Worm (Caenorhabditis elegans) whole organism, young adult: ENCODE measurements around the gene his-70.

Experiments used
- B0019.2 ChIP-seq: fragments of 200-800 bp; sonication (Bioruptor generic); conservative IDR thresholded peaks from 2 replicates; pipeline ENCODE4 v1.3.6; 2022; ENCODE audit warnings: missing genetic modification reagents, missing genetic modification characterization, missing compliant biosample characterization
- C17E4.6 ChIP-seq: fragments of 200-800 bp; sonication (Bioruptor generic); IDR thresholded peaks from 2 replicates; pipeline ENCODE4 v1.3.6; 2022; ENCODE audit warnings: missing genetic modification reagents, missing genetic modification characterization, missing compliant biosample characterization
- F10E7.11 ChIP-seq: sonication (generic microtip); optimal IDR thresholded peaks from 2 replicates; lab custom pipeline; 2017; ENCODE audit warnings: mild to moderate bottlenecking, missing genetic modification characterization, moderate library complexity, missing compliant biosample characterization
- F33H1.4 ChIP-seq: fragments of 200-800 bp; sonication (Bioruptor generic); IDR thresholded peaks from 2 replicates; pipeline ENCODE4 v1.3.6; 2022; ENCODE audit warnings: missing genetic modification reagents, missing genetic modification characterization, missing compliant biosample characterization
- F49E8.2 ChIP-seq: sonication (generic microtip); optimal IDR thresholded peaks from 3 replicates; lab custom pipeline; 2017; ENCODE audit warnings: missing genetic modification characterization, mild to moderate bottlenecking, missing compliant biosample characterization, antibody characterized with exemption, moderate library complexity; ENCODE audit not compliant: insufficient read depth
- F52B5.7 ChIP-seq: sonication (generic microtip); optimal IDR thresholded peaks from 2 replicates; lab custom pipeline; 2016; ENCODE audit warnings: mild to moderate bottlenecking, missing genetic modification characterization, missing compliant biosample characterization
- F55B11.4 ChIP-seq: sonication (generic microtip); optimal IDR thresholded peaks from 2 replicates; lab custom pipeline; 2016; ENCODE audit warnings: missing compliant biosample characterization, missing genetic modification characterization, borderline replicate concordance; ENCODE audit not compliant: insufficient read depth
- T07F8.4 ChIP-seq: sonication (generic microtip); optimal IDR thresholded peaks from 2 replicates; lab custom pipeline; 2016; ENCODE audit warnings: mild to moderate bottlenecking, missing genetic modification characterization, moderate library complexity, missing compliant biosample characterization
- Y95B8A.8 ChIP-seq: fragments of 200-800 bp; sonication (Bioruptor generic); IDR thresholded peaks from 2 replicates; pipeline ENCODE4 v1.3.6; 2022; ENCODE audit warnings: missing genetic modification reagents, missing genetic modification characterization, missing compliant biosample characterization
- bed-2 ChIP-seq: fragments of 200-800 bp; sonication (Bioruptor generic); IDR thresholded peaks from 2 replicates; pipeline ENCODE4 v1.3.6; 2022; ENCODE audit warnings: missing genetic modification reagents, missing genetic modification characterization, missing compliant biosample characterization
- ccch-3 ChIP-seq: fragments of 200-800 bp; sonication (Bioruptor generic); optimal IDR thresholded peaks from 2 replicates; lab custom pipeline; 2018; ENCODE audit warnings: mild to moderate bottlenecking, missing genetic modification characterization, missing compliant biosample characterization
- cebp-1 ChIP-seq, 2 experiments: fragments of 200-800 bp in 1 of 2; sonication (Bioruptor generic) in 1 of 2; sonication (generic microtip) in 1 of 2; IDR thresholded peaks in 1 of 2; optimal IDR thresholded peaks in 1 of 2; 2 replicates each; pipeline versions ENCODE4 v1.3.6 to Lab custom; 2017 to 2022; ENCODE audit warnings: missing compliant biosample characterization in 2 of 2, missing genetic modification characterization in 2 of 2, mild to moderate bottlenecking in 1 of 2, missing genetic modification reagents in 1 of 2, moderate library complexity in 1 of 2
- cebp-2 ChIP-seq: fragments of 200-800 bp; sonication (Bioruptor generic); IDR thresholded peaks from 2 replicates; pipeline ENCODE4 v1.3.6; 2022; ENCODE audit warnings: missing genetic modification characterization, missing compliant biosample characterization
- ceh-91 ChIP-seq: fragments of 200-800 bp; sonication (Bioruptor generic); IDR thresholded peaks from 2 replicates; pipeline ENCODE4 v1.3.6; 2022; ENCODE audit warnings: missing genetic modification reagents, missing genetic modification characterization, missing compliant biosample characterization
- efl-1 ChIP-seq: fragments of 150-350 bp; optimal IDR thresholded peaks from 2 replicates; lab custom pipeline; 2014; ENCODE audit warnings: missing biosample characterization, missing genetic modification reagents, missing genetic modification characterization
- ets-4 ChIP-seq: fragments of 200-800 bp; sonication (Bioruptor generic); optimal IDR thresholded peaks from 2 replicates; lab custom pipeline; 2018; ENCODE audit warnings: mild to moderate bottlenecking, missing genetic modification characterization, missing compliant biosample characterization
- gei-17 ChIP-seq: fragments of 200-800 bp; sonication (Bioruptor generic); optimal IDR thresholded peaks from 2 replicates; lab custom pipeline; 2018; ENCODE audit warnings: mild to moderate bottlenecking, missing genetic modification characterization, missing compliant biosample characterization
- hsf-1 ChIP-seq: fragments of 200-800 bp; sonication (Bioruptor generic); IDR thresholded peaks from 2 replicates; pipeline ENCODE4 v1.3.6; 2022; ENCODE audit warnings: missing genetic modification reagents, missing genetic modification characterization, missing compliant biosample characterization
- let-526 ChIP-seq: fragments of 200-800 bp; sonication (Bioruptor generic); IDR thresholded peaks from 2 replicates; pipeline ENCODE4 v1.3.6; 2022; ENCODE audit warnings: missing genetic modification reagents, missing genetic modification characterization, missing compliant biosample characterization
- lin-35 ChIP-seq, 3 experiments: fragments of 150-350 bp in 2 of 3; sonication (generic microtip) in 1 of 3; optimal IDR thresholded peaks; 2 replicates each; lab custom pipeline; 2014 to 2018; ENCODE audit warnings: missing biosample characterization in 3 of 3, missing genetic modification characterization in 3 of 3, missing genetic modification reagents in 3 of 3
- madf-10 ChIP-seq: sonication (generic microtip); optimal IDR thresholded peaks from 2 replicates; lab custom pipeline; 2016; ENCODE audit warnings: mild to moderate bottlenecking, missing genetic modification characterization, missing compliant biosample characterization
- madf-3 ChIP-seq: fragments of 200-800 bp; sonication (Bioruptor generic); IDR thresholded peaks from 2 replicates; pipeline ENCODE4 v1.3.6; 2022; ENCODE audit warnings: missing genetic modification reagents, missing genetic modification characterization, missing compliant biosample characterization
- mcd-1 ChIP-seq: fragments of 200-800 bp; sonication (Bioruptor generic); IDR thresholded peaks from 2 replicates; pipeline ENCODE4 v1.3.6; 2022; ENCODE audit warnings: missing genetic modification reagents, missing genetic modification characterization, missing compliant biosample characterization
- mel-28 ChIP-seq: sonication (generic microtip); optimal IDR thresholded peaks from 2 replicates; lab custom pipeline; 2016; ENCODE audit warnings: borderline replicate concordance, mild to moderate bottlenecking, missing genetic modification characterization, missing compliant biosample characterization
- nfya-2 ChIP-seq: fragments of 200-800 bp; sonication (Bioruptor generic); IDR thresholded peaks from 2 replicates; pipeline ENCODE4 v1.3.6; 2022; ENCODE audit warnings: missing genetic modification reagents, missing genetic modification characterization, missing compliant biosample characterization
- nhr-179 ChIP-seq: sonication (generic microtip); optimal IDR thresholded peaks from 2 replicates; lab custom pipeline; 2016; ENCODE audit warnings: mild to moderate bottlenecking, missing genetic modification characterization, missing compliant biosample characterization
- nhr-90 ChIP-seq: sonication (generic microtip); optimal IDR thresholded peaks from 2 replicates; lab custom pipeline; 2016; ENCODE audit warnings: missing genotype, mild to moderate bottlenecking, missing genetic modification characterization, missing compliant biosample characterization
- rcor-1 ChIP-seq: fragments of 200-800 bp; sonication (Bioruptor generic); IDR thresholded peaks from 2 replicates; pipeline ENCODE4 v1.3.6; 2022; ENCODE audit warnings: missing genetic modification reagents, missing genetic modification characterization, missing compliant biosample characterization
- repo-1 ChIP-seq: sonication (generic microtip); optimal IDR thresholded peaks from 2 replicates; lab custom pipeline; 2017; ENCODE audit warnings: mild to moderate bottlenecking, missing genetic modification characterization, missing compliant biosample characterization
- rpc-1 ChIP-seq, 2 experiments: fragments of 150-350 bp in 1 of 2; sonication (generic microtip) in 1 of 2; optimal IDR thresholded peaks; 2 replicates each; lab custom pipeline; 2014 to 2018; ENCODE audit warnings: missing biosample characterization in 1 of 2, missing genetic modification characterization in 1 of 2, missing genetic modification reagents in 1 of 2, missing genotype in 1 of 2
- snpc-3.4 ChIP-seq: sonication (generic microtip); optimal IDR thresholded peaks from 2 replicates; lab custom pipeline; 2017; ENCODE audit warnings: missing genetic modification characterization, mild to moderate bottlenecking, missing compliant biosample characterization, antibody characterized with exemption, moderate library complexity, missing genotype, missing genetic modification reagents
- snpc-4 ChIP-seq, 5 experiments: fragments of 150-350 bp in 1 of 5; sonication (generic microtip) in 4 of 5; optimal IDR thresholded peaks; 2 replicates each; lab custom pipeline; 2014 to 2018; ENCODE audit warnings: missing genetic modification characterization in 5 of 5, missing biosample characterization in 3 of 5, antibody characterized with exemption in 2 of 5, mild to moderate bottlenecking in 2 of 5, missing compliant biosample characterization in 2 of 5, missing genotype in 2 of 5, moderate library complexity in 2 of 5, missing genetic modification reagents in 1 of 5
- somi-1 ChIP-seq: fragments of 200-800 bp; sonication (Bioruptor generic); optimal IDR thresholded peaks from 2 replicates; lab custom pipeline; 2018; ENCODE audit warnings: mild to moderate bottlenecking, missing genetic modification characterization, missing compliant biosample characterization
- tbx-9 ChIP-seq: sonication (generic microtip); optimal IDR thresholded peaks from 2 replicates; lab custom pipeline; 2016; ENCODE audit warnings: borderline replicate concordance, missing genetic modification characterization, inconsistent platforms, missing compliant biosample characterization
- tlf-1 ChIP-seq: fragments of 200-800 bp; sonication (Bioruptor generic); optimal IDR thresholded peaks from 2 replicates; lab custom pipeline; 2018; ENCODE audit warnings: mild to moderate bottlenecking, missing genetic modification characterization, missing compliant biosample characterization
- unc-130 ChIP-seq: sonication (generic microtip); optimal IDR thresholded peaks from 2 replicates; lab custom pipeline; 2016; ENCODE audit warnings: missing genetic modification reagents, missing genetic modification characterization, missing compliant biosample characterization
- xnd-1 ChIP-seq: sonication (generic microtip); optimal IDR thresholded peaks from 2 replicates; lab custom pipeline; 2016; ENCODE audit warnings: missing genotype, missing genetic modification reagents, missing genetic modification characterization, missing compliant biosample characterization
- ztf-22 ChIP-seq: fragments of 200-800 bp; sonication (Bioruptor generic); optimal IDR thresholded peaks from 2 replicates; lab custom pipeline; 2018; ENCODE audit warnings: mild to moderate bottlenecking, missing genetic modification characterization, moderate library complexity, missing compliant biosample characterization
- ztf-25 ChIP-seq: fragments of 200-800 bp; sonication (Bioruptor generic); IDR thresholded peaks from 2 replicates; pipeline ENCODE4 v1.3.6; 2022; ENCODE audit warnings: missing genetic modification reagents, missing genetic modification characterization, missing compliant biosample characterization
- ztf-26 ChIP-seq: sonication (generic microtip); optimal IDR thresholded peaks from 2 replicates; lab custom pipeline; 2017; ENCODE audit warnings: missing genetic modification characterization, missing compliant biosample characterization
- ztf-6 ChIP-seq: fragments of 200-800 bp; sonication (Bioruptor generic); IDR thresholded peaks from 2 replicates; pipeline ENCODE4 v1.3.6; 2022; ENCODE audit warnings: missing genetic modification reagents, missing genetic modification characterization, missing compliant biosample characterization

The his-70 gene

ce11 chrIII:4018591-4019580 lies 41.0 kb downstream of the his-70 start (continued):
- TF ChIP-seq cebp-1 (GFP tag; IDR thresholded peaks at IDR 0.05; lab: Robert Waterston, UW) (peak; percentile 29; the same call in 1 of the 2 replicates), cebp-1 (tag; optimal IDR thresholded peaks at IDR 0.05; lab: Kevin White, UChicago) (peak; percentile 60), madf-3 (GFP tag; lab: Robert Waterston, UW) (0 out of 2 replicates have a peak, but pooled peaks have one; percentile 1), ets-4 (GFP tag; lab: Kevin White, UChicago) (peak; percentile 44)

ce11 chrIII:4018095-4018498 lies 41.8 kb downstream of the his-70 start:
- no peak for TF ChIP-seq madf-3 (GFP tag; lab: Robert Waterston, UW)
- no peak for TF ChIP-seq tlf-1
- no peak for TF ChIP-seq let-526 (GFP tag; lab: Robert Waterston, UW)
- no peak for TF ChIP-seq ztf-25
- TF ChIP-seq F52B5.7, result no peak
- TF ChIP-seq ztf-26 (tag; lab: Kevin White, UChicago), result no peak
- TF ChIP-seq rpc-1 (optimal IDR thresholded peaks at IDR 0.05; lab: Kevin White, UChicago), result no peak
- TF ChIP-seq rpc-1 (tag; optimal IDR thresholded peaks at IDR 0.05; lab: Kevin White, UChicago), result no peak
- TF ChIP-seq cebp-2, result no peak
- peak; percentile 99 for TF ChIP-seq cebp-1 (GFP tag; IDR thresholded peaks at IDR 0.05; lab: Robert Waterston, UW)
- peak; percentile 100 for TF ChIP-seq cebp-1 (tag; optimal IDR thresholded peaks at IDR 0.05; lab: Kevin White, UChicago)
- peak; percentile 7 for TF ChIP-seq nhr-90
- no peak for TF ChIP-seq bed-2 (GFP tag; lab: Robert Waterston, UW)
- TF ChIP-seq xnd-1 (tag; lab: Kevin White, UChicago), result no peak
- TF ChIP-seq efl-1, result no peak
- no peak for TF ChIP-seq unc-130 (GFP tag; lab: Kevin White, UChicago)
- peak; percentile 78 for TF ChIP-seq madf-10
- peak; percentile 31; the same call in 1 of the 2 replicates for TF ChIP-seq mcd-1
- TF ChIP-seq C17E4.6 (GFP tag; lab: Robert Waterston, UW), result no peak
- no peak for TF ChIP-seq mel-28 (tag; lab: Kevin White, UChicago)
- 0 out of 2 replicates have a peak, but pooled peaks have one; percentile 12 for TF ChIP-seq rcor-1
- no peak for TF ChIP-seq ccch-3 (GFP tag; lab: Kevin White, UChicago)
- TF ChIP-seq lin-35 (GFP tag; optimal IDR thresholded peaks at IDR 0.05; lab: Kevin White, UChicago), result peak in 1 of 3 experiments; percentile 55
- peak; percentile 8 for TF ChIP-seq repo-1
- no peak for TF ChIP-seq nfya-2
- no peak for TF ChIP-seq F49E8.2
- no peak for TF ChIP-seq ztf-22 (GFP tag; lab: Kevin White, UChicago)
- TF ChIP-seq hsf-1 (GFP tag; lab: Robert Waterston, UW), result no peak
- no peak for TF ChIP-seq gei-17 (GFP tag; lab: Kevin White, UChicago)
- TF ChIP-seq Y95B8A.8 (GFP tag; lab: Robert Waterston, UW), result peak; percentile 48; the same call in 1 of the 2 replicates
- TF ChIP-seq T07F8.4 (tag; lab: Kevin White, UChicago), result no peak
- TF ChIP-seq nhr-179, result no peak
- no peak for TF ChIP-seq ceh-91 (GFP tag; lab: Robert Waterston, UW)
- TF ChIP-seq F10E7.11 (tag; lab: Kevin White, UChicago), result no peak
- TF ChIP-seq B0019.2, result no peak
- no peak for TF ChIP-seq F33H1.4 (GFP tag; lab: Robert Waterston, UW)
- peak; percentile 43 for TF ChIP-seq somi-1
- TF ChIP-seq tbx-9 (tag; lab: Kevin White, UChicago), result no peak
- no peak for TF ChIP-seq snpc-3.4 (tag; lab: Kevin White, UChicago)
- TF ChIP-seq ets-4 (GFP tag; lab: Kevin White, UChicago), result no peak
- TF ChIP-seq ztf-6 (GFP tag; lab: Robert Waterston, UW), result no peak
- TF ChIP-seq snpc-4 (GFP tag; optimal IDR thresholded peaks at IDR 0.05; lab: Kevin White, UChicago), result peak; percentile 17
- TF ChIP-seq snpc-4 (tag; optimal IDR thresholded peaks at IDR 0.05; lab: Kevin White, UChicago), result peak in 3 of 4 experiments; percentile 27 to 61 (median 41)
- no peak for TF ChIP-seq F55B11.4 (tag; lab: Kevin White, UChicago)
